Worm (Caenorhabditis elegans) whole organism, L4 larva: ENCODE measurements around the gene cutl-11.

ENCODE experiments used
- ceh-28 ChIP-seq: fragments of 150-350 bp; optimal IDR thresholded peaks from 2 replicates; lab custom pipeline; 2014; ENCODE audit warnings: missing biosample characterization, missing genetic modification reagents, missing genetic modification characterization
- nhr-77 ChIP-seq: fragments of 150-350 bp; optimal IDR thresholded peaks from 2 replicates; lab custom pipeline; 2014; ENCODE audit warnings: missing biosample characterization, missing genetic modification characterization
- ztf-11 ChIP-seq: fragments of 150-350 bp; optimal IDR thresholded peaks from 2 replicates; lab custom pipeline; 2014; ENCODE audit warnings: missing biosample characterization, missing genetic modification characterization

DNA sequence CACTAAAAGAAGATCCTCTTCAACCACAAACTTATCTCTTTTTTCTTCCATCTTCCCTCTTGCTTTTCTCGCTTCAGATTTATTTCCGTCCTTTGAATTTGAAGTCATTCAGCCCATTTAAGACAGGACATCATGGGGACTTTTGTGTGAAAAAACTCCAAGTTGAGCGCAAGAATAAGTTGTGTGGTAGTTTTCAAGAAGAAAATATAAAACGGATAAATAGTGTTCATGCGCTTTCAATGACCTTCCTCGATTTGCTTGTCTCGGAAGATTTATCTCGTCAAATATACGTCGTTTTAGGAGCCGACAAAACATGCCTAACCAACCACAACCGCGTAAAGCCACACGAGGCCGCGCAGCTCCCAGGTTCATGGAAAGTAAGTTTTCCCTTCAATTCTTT is 18.5 kb downstream of the cutl-11 start, which contains the start of gene sto-6:
- TF ChIP-seq ztf-11 (tag; lab: Kevin White, UChicago) (no peak), nhr-77 (tag; lab: Kevin White, UChicago) (no peak), ceh-28 (tag; lab: Kevin White, UChicago) (no peak)
